Worm (Caenorhabditis elegans) whole organism, late embryonic: ENCODE data around the gene F36H5.13.

ENCODE experiments used
- K09A11.1 ChIP-seq: sonication (generic microtip); optimal IDR thresholded peaks from 2 replicates; lab custom pipeline; 2017; ENCODE audit warnings: antibody characterized with exemption, mild to moderate bottlenecking, missing genetic modification characterization, missing compliant biosample characterization; ENCODE audit not compliant: insufficient read depth
- ceh-34 ChIP-seq: sonication (generic microtip); optimal IDR thresholded peaks from 2 replicates; lab custom pipeline; 2016; ENCODE audit warnings: mild to moderate bottlenecking, missing genetic modification characterization, missing compliant biosample characterization
- ceh-48 ChIP-seq: sonication (generic microtip); optimal IDR thresholded peaks from 2 replicates; lab custom pipeline; 2016; ENCODE audit warnings: missing genetic modification characterization, inconsistent platforms, missing compliant biosample characterization
- fkh-10 ChIP-seq: fragments of 150-350 bp; optimal IDR thresholded peaks from 2 replicates; lab custom pipeline; 2014; ENCODE audit warnings: missing biosample characterization, missing genetic modification reagents, missing genetic modification characterization
- lin-11 ChIP-seq: fragments of 200-800 bp; sonication (Bioruptor generic); optimal IDR thresholded peaks from 2 replicates; lab custom pipeline; 2018; ENCODE audit warnings: mild to moderate bottlenecking, missing genetic modification characterization, missing compliant biosample characterization
- nhr-11 ChIP-seq: fragments of 150-350 bp; optimal IDR thresholded peaks from 2 replicates; lab custom pipeline; 2014; ENCODE audit warnings: missing biosample characterization, missing genetic modification characterization
- npax-4 ChIP-seq: sonication (generic microtip); optimal IDR thresholded peaks from 2 replicates; lab custom pipeline; 2016; ENCODE audit warnings: missing genetic modification characterization, missing compliant biosample characterization
- rnt-1 ChIP-seq: sonication (generic microtip); optimal IDR thresholded peaks from 2 replicates; lab custom pipeline; 2016; ENCODE audit warnings: missing genetic modification characterization, missing compliant biosample characterization
- sox-2 ChIP-seq: fragments of 200-800 bp; sonication (Bioruptor generic); IDR thresholded peaks from 2 replicates; pipeline ENCODE4 v1.3.6; 2022; ENCODE audit warnings: missing genetic modification reagents, missing genetic modification characterization, missing compliant biosample characterization
- tbx-7 ChIP-seq: sonication (generic microtip); optimal IDR thresholded peaks from 2 replicates; lab custom pipeline; 2016; ENCODE audit warnings: missing genotype, missing genetic modification characterization, missing compliant biosample characterization

DNA sequence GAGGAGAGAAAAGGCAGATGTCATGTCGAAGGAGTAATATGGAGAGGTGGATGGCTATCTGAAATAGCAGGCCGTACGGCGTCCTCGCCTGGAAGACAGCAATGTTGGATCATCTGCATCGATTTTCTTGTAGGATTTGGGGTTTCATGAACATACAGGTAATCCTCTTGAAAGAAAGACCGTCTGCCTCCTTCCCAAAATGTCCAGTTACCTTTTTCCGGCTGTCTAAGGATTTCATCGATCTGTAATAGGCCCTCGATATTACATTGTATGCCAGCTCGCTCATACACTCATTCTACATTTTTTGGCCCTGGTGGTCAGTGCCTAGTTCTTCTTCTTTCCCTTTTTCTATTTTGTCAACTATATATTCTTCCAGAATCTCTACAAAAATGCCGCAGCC lies 27.9 kb downstream of the F36H5.13 start, which contains the start of the genes fbxb-5 and btb-8:
- no peak for TF ChIP-seq rnt-1 (tag; lab: Kevin White, UChicago)
- TF ChIP-seq fkh-10 (GFP tag; lab: Kevin White, UChicago) = no peak
- no peak for TF ChIP-seq sox-2 (GFP tag; lab: Robert Waterston, UW)
- TF ChIP-seq npax-4 (tag; lab: Kevin White, UChicago) = no peak
- no peak for TF ChIP-seq lin-11 (tag; lab: Kevin White, UChicago)
- no peak for TF ChIP-seq nhr-11
- no peak for TF ChIP-seq tbx-7 (tag; lab: Kevin White, UChicago)
- no peak for TF ChIP-seq K09A11.1 (tag; lab: Kevin White, UChicago)
- no peak for TF ChIP-seq ceh-48 (tag; lab: Kevin White, UChicago)
- TF ChIP-seq ceh-34 (tag; lab: Kevin White, UChicago) = no peak
